Fruit fly (Drosophila melanogaster): ENCODE measurements around the gene CG4880.

dm6 chrX:16930465-16931286 is 44.1 kb downstream of the CG4880 start:
- no peak for TF ChIP-seq h (optimal IDR thresholded peaks at IDR 0.05)
- no peak for TF ChIP-seq psq (optimal IDR thresholded peaks at IDR 0.05)
- TF ChIP-seq ttk (optimal IDR thresholded peaks at IDR 0.05) = no peak
- TF ChIP-seq insv (optimal IDR thresholded peaks at IDR 0.05) = no peak

Data from Kc167 (cell line).